Worm (Caenorhabditis elegans): ENCODE measurements around the gene srw-17.

The srw-17 gene

ce11 chrV:15309011-15309410, 32.2 kb upstream of the srw-17 start, which contains the start of gene srz-10:
TSS of gene srz-10 (minus strand) at chrV:15309098.
- TF ChIP-seq fos-1 (tag; optimal IDR thresholded peaks at IDR 0.05) (no peak), daf-8 (GFP tag; IDR thresholded peaks at IDR 0.05) (no peak), lin-13 (GFP tag; optimal IDR thresholded peaks at IDR 0.05) (no peak), hif-1 (tag; optimal IDR thresholded peaks at IDR 0.05) (no peak)

ce11 chrV:15306745-15307144, 29.9 kb upstream of the srw-17 start, which contains the start of gene T26H8.4:
TSS of gene T26H8.4 (minus strand) at chrV:15306845.
- TF ChIP-seq gei-8 (GFP tag; optimal IDR thresholded peaks at IDR 0.05) (no peak), nhr-6 (tag; optimal IDR thresholded peaks at IDR 0.05) (no peak), madf-5 (GFP tag; IDR thresholded peaks at IDR 0.05) (no peak), nhr-10 (tag; optimal IDR thresholded peaks at IDR 0.05) (no peak), mes-2 (tag; optimal IDR thresholded peaks at IDR 0.05; ENCODE audit: poor library complexity, severe bottlenecking) (no peak), ztf-7 (tag; optimal IDR thresholded peaks at IDR 0.05) (no peak), T20F7.1 (GFP tag; optimal IDR thresholded peaks at IDR 0.05) (no peak), daf-8 (GFP tag; IDR thresholded peaks at IDR 0.05) (no peak), mxl-2 (GFP tag; conservative IDR thresholded peaks at IDR 0.05) (no peak), nhr-237 (tag; optimal IDR thresholded peaks at IDR 0.05) (no peak), snpc-4 (tag; optimal IDR thresholded peaks at IDR 0.05) (no peak)

DNA sequence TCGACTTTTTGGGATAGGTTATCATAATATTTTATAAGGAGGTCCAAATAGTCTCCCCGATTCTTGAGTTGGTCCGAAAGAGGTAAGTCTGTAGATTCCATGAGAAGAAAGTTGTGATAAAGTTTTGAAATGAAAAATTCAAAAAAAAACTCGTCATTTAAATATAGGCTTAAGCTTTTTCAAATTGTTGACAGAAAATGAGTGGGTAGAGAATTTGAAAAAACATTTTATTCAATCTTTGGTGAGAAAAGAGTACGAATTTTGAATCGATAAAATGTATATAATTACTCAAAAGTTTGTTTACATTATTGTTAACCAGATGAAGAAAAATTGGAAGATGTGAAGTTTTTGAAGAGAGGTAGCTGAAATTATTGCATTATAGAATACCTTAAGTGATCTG, 28.7 kb upstream of the srw-17 start, which contains the start of gene T26H8.5:
Gene T26H8.5 (minus strand): TSS at position 101 of the 400 bp plus-strand sequence.
- TF ChIP-seq F49E8.2 (tag; optimal IDR thresholded peaks at IDR 0.05; ENCODE audit: borderline replicate concordance) = no peak
- no peak for TF ChIP-seq zfp-3 (GFP tag; conservative IDR thresholded peaks at IDR 0.05)
- TF ChIP-seq lin-13 (GFP tag; optimal IDR thresholded peaks at IDR 0.05) = no peak
- TF ChIP-seq F10B5.3 (tag; optimal IDR thresholded peaks at IDR 0.05) = no peak
- TF ChIP-seq spr-1 (tag; optimal IDR thresholded peaks at IDR 0.05) = no peak
- TF ChIP-seq vab-7 (GFP tag; IDR thresholded peaks at IDR 0.05) = no peak
- no peak for TF ChIP-seq lin-29 (GFP tag; IDR thresholded peaks at IDR 0.05)
- no peak for TF ChIP-seq php-3 (GFP tag; IDR thresholded peaks at IDR 0.05)
- no peak for TF ChIP-seq spr-3 (GFP tag; optimal IDR thresholded peaks at IDR 0.05)

ce11 chrV:15303625-15304024, 26.8 kb upstream of the srw-17 start, which contains the start of gene srx-48:
TSS of gene srx-48 (minus strand) at chrV:15303725.
- TF ChIP-seq daf-8 (GFP tag; IDR thresholded peaks at IDR 0.05) = no peak
- no peak for TF ChIP-seq Y48G9A.11 (GFP tag; IDR thresholded peaks at IDR 0.05)

- no peak for TF ChIP-seq ZK337.2 (GFP tag; IDR thresholded peaks at IDR 0.05)
- TF ChIP-seq ama-1 (optimal IDR thresholded peaks at IDR 0.05) = no peak
- TF ChIP-seq spr-3 (GFP tag; optimal IDR thresholded peaks at IDR 0.05) = no peak
- TF ChIP-seq daf-8 (GFP tag; IDR thresholded peaks at IDR 0.05) = no peak
- peak; percentile 27 for TF ChIP-seq nhr-48 (tag; optimal IDR thresholded peaks at IDR 0.05)
- TF ChIP-seq aha-1 (tag) = no peak
- TF ChIP-seq nhr-41 (GFP tag; IDR thresholded peaks at IDR 0.05) = no peak
- no peak for TF ChIP-seq ceh-82 (tag; optimal IDR thresholded peaks at IDR 0.05)
- TF ChIP-seq nhr-237 (tag; optimal IDR thresholded peaks at IDR 0.05) = no peak
- no peak for TF ChIP-seq ces-1 (GFP tag; optimal IDR thresholded peaks at IDR 0.05)
- no peak for TF ChIP-seq ctbp-1 (GFP tag; IDR thresholded peaks at IDR 0.05)
- TF ChIP-seq vab-7 (GFP tag; IDR thresholded peaks at IDR 0.05) = no peak
- no peak for TF ChIP-seq saeg-2 (GFP tag; IDR thresholded peaks at IDR 0.05)
- no peak for TF ChIP-seq daf-12 (tag; optimal IDR thresholded peaks at IDR 0.05)
- TF ChIP-seq F26F4.8 (GFP tag; conservative IDR thresholded peaks at IDR 0.05) = no peak
- no peak for TF ChIP-seq egl-27 (tag; optimal IDR thresholded peaks at IDR 0.05)
- TF ChIP-seq nhr-10 (tag; optimal IDR thresholded peaks at IDR 0.05) = no peak
- no peak for TF ChIP-seq R02D3.7 (tag; optimal IDR thresholded peaks at IDR 0.05)
- no peak for TF ChIP-seq lin-1 (GFP tag; IDR thresholded peaks at IDR 0.05)
- no peak for TF ChIP-seq zag-1 (tag; optimal IDR thresholded peaks at IDR 0.05)
- TF ChIP-seq dmd-8 (GFP tag; IDR thresholded peaks at IDR 0.05) = no peak
- TF ChIP-seq zip-11 (GFP tag; IDR thresholded peaks at IDR 0.05) = no peak
- peak; percentile 99 for TF ChIP-seq nhr-6 (tag; optimal IDR thresholded peaks at IDR 0.05)
- TF ChIP-seq Y5F2A.4 (GFP tag; optimal IDR thresholded peaks at IDR 0.05) = no peak
- TF ChIP-seq ceh-62 (tag; optimal IDR thresholded peaks at IDR 0.05) = no peak
- no peak for TF ChIP-seq spr-1 (tag; optimal IDR thresholded peaks at IDR 0.05)
- no peak for TF ChIP-seq zfp-3 (GFP tag; conservative IDR thresholded peaks at IDR 0.05)
- no peak for TF ChIP-seq fkh-10 (GFP tag; optimal IDR thresholded peaks at IDR 0.05)
- TF ChIP-seq mdl-1 (tag; optimal IDR thresholded peaks at IDR 0.05) = peak in 1 of 2 experiments; percentile 30
Measured at ce11 chrV:15298597-15298996, 21.8 kb upstream of the srw-17 start, which contains the start of gene cpr-3. TSS of gene cpr-3 (minus strand) at chrV:15298700.
